Fruit fly (Drosophila melanogaster) whole organism, embryonic: Measurements from ENCODE around the gene Alp10.

Experiments
- BtbVII ChIP-seq: fragments of 200-800 bp; sonication (Bioruptor generic); optimal IDR thresholded peaks from 3 replicates; lab custom pipeline; 2017; ENCODE audit warnings: missing biosample characterization, mild to moderate bottlenecking, missing genetic modification characterization
- CG10147 ChIP-seq: fragments of 200-800 bp; sonication (Bioruptor generic); optimal IDR thresholded peaks from 2 replicates; lab custom pipeline; 2019; ENCODE audit warnings: missing biosample characterization, mild to moderate bottlenecking, missing genetic modification characterization, moderate library complexity
- CG10366 ChIP-seq: fragments of 200-800 bp; sonication (Bioruptor generic); IDR thresholded peaks from 2 replicates; pipeline ENCODE4 v1.3.6; 2022; ENCODE audit warnings: missing biosample characterization, missing genetic modification characterization
- CG10959 ChIP-seq: fragments of 200-800 bp; sonication (Bioruptor generic); IDR thresholded peaks from 2 replicates; pipeline ENCODE4 v1.3.6; 2022; ENCODE audit warnings: missing biosample characterization, missing genetic modification characterization
- CG11093 ChIP-seq: fragments of 200-800 bp; sonication (Bioruptor generic); IDR thresholded peaks from 3 replicates; pipeline ENCODE4 v1.3.6; 2022; ENCODE audit warnings: missing biosample characterization, missing genetic modification characterization
- CG11398 ChIP-seq: fragments of 200-800 bp; sonication (Bioruptor generic); optimal IDR thresholded peaks from 2 replicates; lab custom pipeline; 2016; ENCODE audit warnings: missing biosample characterization, missing genetic modification characterization
- CG12219 ChIP-seq: fragments of 200-800 bp; sonication (Bioruptor generic); optimal IDR thresholded peaks from 3 replicates; lab custom pipeline; 2018; ENCODE audit warnings: missing biosample characterization, mild to moderate bottlenecking, missing genetic modification characterization
- CG12659 ChIP-seq: fragments of 200-800 bp; sonication (Bioruptor generic); optimal IDR thresholded peaks from 3 replicates; lab custom pipeline; 2017; ENCODE audit warnings: mild to moderate bottlenecking, missing biosample characterization, missing genetic modification reagents, missing genetic modification characterization
- CG14965 ChIP-seq: fragments of 200-800 bp; sonication (Bioruptor generic); optimal IDR thresholded peaks from 2 replicates; lab custom pipeline; 2016; ENCODE audit warnings: missing biosample characterization, missing genetic modification characterization, borderline replicate concordance
- CG15601 ChIP-seq: fragments of 200-800 bp; sonication (Bioruptor generic); optimal IDR thresholded peaks from 3 replicates; lab custom pipeline; 2019; ENCODE audit warnings: missing biosample characterization, mild to moderate bottlenecking, missing genetic modification characterization, moderate library complexity
- CG16779 ChIP-seq: fragments of 200-800 bp; sonication (Bioruptor generic); IDR thresholded peaks from 2 replicates; pipeline ENCODE4 v1.3.6; 2022; ENCODE audit warnings: missing biosample characterization, missing genetic modification characterization
- CG31365 ChIP-seq: fragments of 200-800 bp; sonication (Bioruptor generic); optimal IDR thresholded peaks from 2 replicates; lab custom pipeline; 2018; ENCODE audit warnings: missing biosample characterization, mild to moderate bottlenecking, missing genetic modification characterization
- CG31388 ChIP-seq: fragments of 200-800 bp; sonication (Bioruptor generic); optimal IDR thresholded peaks from 2 replicates; lab custom pipeline; 2016; ENCODE audit warnings: missing biosample characterization, missing genetic modification characterization
- CG31441 ChIP-seq: fragments of 200-800 bp; sonication (Bioruptor generic); IDR thresholded peaks from 2 replicates; pipeline ENCODE4 v1.3.6; 2022; ENCODE audit warnings: missing biosample characterization, missing genetic modification characterization
- CG4360 ChIP-seq: fragments of 200-800 bp; sonication (Bioruptor generic); IDR thresholded peaks from 2 replicates; pipeline ENCODE4 v1.3.6; 2022; ENCODE audit warnings: missing biosample characterization, missing genetic modification characterization
- CG4424 ChIP-seq: fragments of 200-800 bp; sonication (Bioruptor generic); optimal IDR thresholded peaks from 3 replicates; lab custom pipeline; 2016; ENCODE audit warnings: missing biosample characterization, missing genetic modification characterization
- CG5953 ChIP-seq: fragments of 200-800 bp; sonication (Bioruptor generic); IDR thresholded peaks from 2 replicates; pipeline ENCODE4 v1.3.6; 2022; ENCODE audit warnings: missing biosample characterization, missing genetic modification characterization
- CG7556 ChIP-seq: fragments of 200-800 bp; sonication (Bioruptor generic); optimal IDR thresholded peaks from 2 replicates; lab custom pipeline; 2017; ENCODE audit warnings: missing biosample characterization, mild to moderate bottlenecking, missing genetic modification characterization
- CG8290 ChIP-seq, 3 experiments: fragments of 200-800 bp; sonication (Bioruptor generic); optimal IDR thresholded peaks; 2 replicates each; lab custom pipeline; 2016 to 2019; ENCODE audit warnings: missing biosample characterization in 3 of 3, missing genetic modification characterization in 3 of 3, mild to moderate bottlenecking in 2 of 3, moderate library complexity in 1 of 3
- Dad ChIP-seq: fragments of 200-800 bp; sonication (Bioruptor generic); optimal IDR thresholded peaks from 3 replicates; lab custom pipeline; 2016; ENCODE audit warnings: missing biosample characterization, missing genetic modification characterization
- Deaf1 ChIP-seq: fragments of 200-800 bp; optimal IDR thresholded peaks from 3 replicates; lab custom pipeline; 2019; ENCODE audit warnings: missing biosample characterization, mild to moderate bottlenecking, missing genetic modification characterization, moderate library complexity
- Dll ChIP-seq: fragments of 200-800 bp; sonication (Bioruptor generic); IDR thresholded peaks from 4 replicates; pipeline ENCODE4 v1.3.6; 2022; ENCODE audit warnings: missing biosample characterization, missing genetic modification characterization; ENCODE audit not compliant: partially characterized antibody
- H2.0 ChIP-seq: fragments of 200-800 bp; sonication (Bioruptor generic); IDR thresholded peaks from 2 replicates; pipeline ENCODE4 v1.3.6; 2022; ENCODE audit warnings: missing biosample characterization, missing genetic modification characterization
- Hr78 ChIP-seq, 2 experiments: fragments of 200-800 bp in 1 of 2; fragments of >200 bp in 1 of 2; sonication (Bioruptor generic) in 1 of 2; optimal IDR thresholded peaks; 2 replicates each; lab custom pipeline; 2017 to 2019; ENCODE audit warnings: missing biosample characterization in 2 of 2, missing genetic modification characterization in 2 of 2, mild to moderate bottlenecking in 1 of 2, moderate library complexity in 1 of 2
- Max ChIP-seq: fragments of 200-800 bp; sonication (Bioruptor generic); optimal IDR thresholded peaks from 2 replicates; lab custom pipeline; 2016; ENCODE audit warnings: missing biosample characterization, mild to moderate bottlenecking, missing genetic modification characterization
- NC2β ChIP-seq: fragments of 200-800 bp; sonication (Bioruptor generic); optimal IDR thresholded peaks from 2 replicates; lab custom pipeline; 2016; ENCODE audit warnings: missing biosample characterization, missing genetic modification characterization
- NfI ChIP-seq: fragments of 200-800 bp; sonication (Bioruptor generic); optimal IDR thresholded peaks from 3 replicates; lab custom pipeline; 2018; ENCODE audit warnings: missing biosample characterization, mild to moderate bottlenecking, missing genetic modification characterization, moderate library complexity
- Pdp1 ChIP-seq, 2 experiments: fragments of 200-800 bp; sonication (Bioruptor generic); optimal IDR thresholded peaks; 3 replicates each; lab custom pipeline; 2016; ENCODE audit warnings: missing biosample characterization in 2 of 2, missing genetic modification characterization in 2 of 2, mild to moderate bottlenecking in 1 of 2, moderate library complexity in 1 of 2
- Sin3A ChIP-seq: fragments of >200 bp; optimal IDR thresholded peaks from 2 replicates; lab custom pipeline; 2018
- TFAM ChIP-seq: fragments of 200-800 bp; sonication (Bioruptor generic); optimal IDR thresholded peaks from 2 replicates; lab custom pipeline; 2017; ENCODE audit warnings: missing biosample characterization, missing genetic modification characterization, inconsistent platforms
- Trl ChIP-seq, 3 experiments: fragments of >200 bp in 2 of 3; fragments of 200-800 bp in 1 of 3; sonication (Bioruptor generic) in 1 of 3; optimal IDR thresholded peaks; 2 replicates in 1 of 3; 3 replicates in 2 of 3; lab custom pipeline; 2016 to 2017; ENCODE audit warnings: missing biosample characterization in 1 of 3, missing genetic modification characterization in 1 of 3
- ato ChIP-seq: fragments of 200-800 bp; sonication (Bioruptor generic); IDR thresholded peaks from 2 replicates; pipeline ENCODE4 v1.3.6; 2022; ENCODE audit warnings: missing biosample characterization, missing genetic modification characterization; ENCODE audit not compliant: partially characterized antibody
- bsh ChIP-seq, 2 experiments: fragments of 200-800 bp; sonication (Bioruptor generic); optimal IDR thresholded peaks; 2 replicates each; lab custom pipeline; 2017 to 2018; ENCODE audit warnings: mild to moderate bottlenecking in 2 of 2, missing biosample characterization in 2 of 2, missing genetic modification characterization in 2 of 2, moderate library complexity in 1 of 2
- croc ChIP-seq: fragments of 200-800 bp; sonication (Bioruptor generic); conservative IDR thresholded peaks from 3 replicates; pipeline ENCODE4 v1.3.6; 2022; ENCODE audit warnings: missing biosample characterization, missing genetic modification characterization
- dm ChIP-seq: fragments of 200-800 bp; sonication (Bioruptor generic); optimal IDR thresholded peaks from 3 replicates; lab custom pipeline; 2016; ENCODE audit warnings: missing biosample characterization, missing genetic modification characterization
- dmrt11E ChIP-seq: fragments of 200-800 bp; sonication (Bioruptor generic); optimal IDR thresholded peaks from 3 replicates; lab custom pipeline; 2018; ENCODE audit warnings: missing biosample characterization, mild to moderate bottlenecking, missing genetic modification characterization, moderate library complexity
- fd3F ChIP-seq: fragments of 200-800 bp; sonication (Bioruptor generic); optimal IDR thresholded peaks from 2 replicates; lab custom pipeline; 2018; ENCODE audit warnings: missing biosample characterization, mild to moderate bottlenecking, missing genetic modification characterization, moderate library complexity
- gcm ChIP-seq: fragments of 200-800 bp; sonication (Bioruptor generic); optimal IDR thresholded peaks from 2 replicates; lab custom pipeline; 2019; ENCODE audit warnings: missing biosample characterization, mild to moderate bottlenecking, missing genetic modification characterization, moderate library complexity
- her ChIP-seq: fragments of 200-800 bp; sonication (Bioruptor generic); optimal IDR thresholded peaks from 2 replicates; lab custom pipeline; 2016; ENCODE audit warnings: missing biosample characterization, missing genetic modification characterization
- jumu ChIP-seq: fragments of 200-800 bp; sonication (Bioruptor generic); optimal IDR thresholded peaks from 3 replicates; lab custom pipeline; 2016; ENCODE audit warnings: missing biosample characterization, missing genetic modification characterization
- kni ChIP-seq: fragments of 200-800 bp; sonication (Bioruptor generic); optimal IDR thresholded peaks from 3 replicates; lab custom pipeline; 2017; ENCODE audit warnings: mild to moderate bottlenecking, missing biosample characterization, missing genetic modification reagents, missing genetic modification characterization
- knrl ChIP-seq: fragments of 200-800 bp; sonication (Bioruptor generic); IDR thresholded peaks from 3 replicates; pipeline ENCODE4 v1.3.6; 2022; ENCODE audit warnings: missing biosample characterization, missing genetic modification characterization; ENCODE audit not compliant: partially characterized antibody
- pita ChIP-seq: fragments of 200-800 bp; sonication (Bioruptor generic); optimal IDR thresholded peaks from 2 replicates; lab custom pipeline; 2017; ENCODE audit warnings: missing biosample characterization, mild to moderate bottlenecking, missing genetic modification characterization
- run ChIP-seq: fragments of 200-800 bp; sonication (Bioruptor generic); optimal IDR thresholded peaks from 3 replicates; lab custom pipeline; 2018; ENCODE audit warnings: missing biosample characterization, mild to moderate bottlenecking, missing genetic modification characterization
- sob ChIP-seq: fragments of 200-800 bp; sonication (Bioruptor generic); IDR thresholded peaks from 2 replicates; pipeline ENCODE4 v1.3.6; 2022; ENCODE audit warnings: missing biosample characterization, missing genetic modification characterization
- stc ChIP-seq: fragments of 200-800 bp; sonication (Bioruptor generic); IDR thresholded peaks from 2 replicates; pipeline ENCODE4 v1.3.6; 2022; ENCODE audit warnings: missing biosample characterization, missing genetic modification characterization
- tio ChIP-seq: fragments of 200-800 bp; sonication (Bioruptor generic); optimal IDR thresholded peaks from 2 replicates; lab custom pipeline; 2017; ENCODE audit warnings: missing biosample characterization, missing genetic modification characterization, inconsistent platforms
- tx ChIP-seq: fragments of 200-800 bp; sonication (Bioruptor generic); optimal IDR thresholded peaks from 2 replicates; lab custom pipeline; 2016; ENCODE audit warnings: missing biosample characterization, missing genetic modification characterization
- usp ChIP-seq: fragments of >200 bp; optimal IDR thresholded peaks from 2 replicates; lab custom pipeline; 2017; ENCODE audit warnings: missing biosample characterization, missing genetic modification characterization

Alp10 gene

dm6 chr3L:5634188-5634894 lies 39.3 kb upstream of the Alp10 start (continued):
- no peak for TF ChIP-seq Dad (GFP tag; lab: Kevin White, UChicago)
- TF ChIP-seq CG11398 (GFP tag; lab: Kevin White, UChicago) = no peak
- TF ChIP-seq ato (GFP tag; lab: Robert Waterston, UW) = no peak
- TF ChIP-seq Deaf1 = peak; percentile 98
- no peak for TF ChIP-seq CG14965 (GFP tag; lab: Kevin White, UChicago)
- no peak for TF ChIP-seq CG31365
- no peak for TF ChIP-seq CG12219
- TF ChIP-seq CG15601 (tag; lab: Kevin White, UChicago) = peak; percentile 7
- TF ChIP-seq run = no peak
- TF ChIP-seq tio = no peak
- no peak for TF ChIP-seq jumu
- peak; percentile 10 for TF ChIP-seq pita (GFP tag; lab: Kevin White, UChicago)
- peak in 1 of 2 experiments; percentile 32 for TF ChIP-seq bsh (GFP tag; optimal IDR thresholded peaks at IDR 0.05; lab: Kevin White, UChicago)
- TF ChIP-seq CG4360 (GFP tag; lab: Robert Waterston, UW) = peak; percentile 75; the same call in 1 of the 2 replicates
- TF ChIP-seq sob (GFP tag; lab: Robert Waterston, UW) = no peak
- no peak for TF ChIP-seq Pdp1 (GFP tag; optimal IDR thresholded peaks at IDR 0.05; lab: Kevin White, UChicago)
- no peak for TF ChIP-seq knrl (GFP tag; lab: Robert Waterston, UW)
- no peak for TF ChIP-seq NfI
- no peak for TF ChIP-seq CG11093 (GFP tag; lab: Robert Waterston, UW)
- no peak for TF ChIP-seq croc (GFP tag; lab: Robert Waterston, UW)
- no peak for TF ChIP-seq H2.0
- no peak for TF ChIP-seq CG10959 (GFP tag; lab: Robert Waterston, UW)
- TF ChIP-seq CG31441 (GFP tag; lab: Robert Waterston, UW) = no peak
- TF ChIP-seq CG4424 (GFP tag; lab: Kevin White, UChicago) = no peak
- no peak for TF ChIP-seq her (GFP tag; lab: Kevin White, UChicago)
- peak; percentile 32; the same call in 1 of the 4 replicates for TF ChIP-seq Dll (GFP tag; lab: Robert Waterston, UW)
- no peak for TF ChIP-seq CG10147 (GFP tag; lab: Kevin White, UChicago)
- no peak for TF ChIP-seq CG12659 (GFP tag; lab: Kevin White, UChicago)
- no peak for TF ChIP-seq CG5953 (GFP tag; lab: Robert Waterston, UW)
- TF ChIP-seq stc = no peak
- no peak for TF ChIP-seq NC2β (GFP tag; lab: Kevin White, UChicago)
- TF ChIP-seq dmrt11E = peak; percentile 22
- peak in 1 of 2 experiments; percentile 87 for TF ChIP-seq Hr78 (GFP tag; optimal IDR thresholded peaks at IDR 0.05; lab: Kevin White, UChicago)
- no peak for TF ChIP-seq fd3F (GFP tag; lab: Kevin White, UChicago)
- no peak for TF ChIP-seq tx (GFP tag; lab: Kevin White, UChicago)
- peak; percentile 59 to 78 for TF ChIP-seq Trl (optimal IDR thresholded peaks at IDR 0.05; lab: Kevin White, UChicago)
- TF ChIP-seq Trl (GFP tag; optimal IDR thresholded peaks at IDR 0.05; lab: Kevin White, UChicago) = no peak
- TF ChIP-seq Max (GFP tag; lab: Kevin White, UChicago) = peak; percentile 18
- TF ChIP-seq kni = peak; percentile 73
- TF ChIP-seq CG8290 (GFP tag; optimal IDR thresholded peaks at IDR 0.05; lab: Kevin White, UChicago) = no peak
- TF ChIP-seq CG8290 (tag; optimal IDR thresholded peaks at IDR 0.05; lab: Kevin White, UChicago) = peak in 1 of 2 experiments; percentile 7
- no peak for TF ChIP-seq usp (GFP tag; lab: Kevin White, UChicago)
- TF ChIP-seq CG16779 (GFP tag; lab: Robert Waterston, UW) = no peak
- TF ChIP-seq dm (GFP tag; lab: Kevin White, UChicago) = no peak
- no peak for TF ChIP-seq gcm (GFP tag; lab: Kevin White, UChicago)
- no peak for TF ChIP-seq CG10366 (GFP tag; lab: Robert Waterston, UW)
- TF ChIP-seq Sin3A (lab: Kevin White, UChicago) = no peak
- TF ChIP-seq TFAM (GFP tag; lab: Kevin White, UChicago) = no peak
- TF ChIP-seq BtbVII (GFP tag; lab: Kevin White, UChicago) = no peak
- TF ChIP-seq CG31388 (GFP tag; lab: Kevin White, UChicago) = no peak
- TF ChIP-seq CG7556 = no peak
